Fruit fly (Drosophila melanogaster) whole organism, embryonic: ENCODE data around the gene IscU.

ENCODE experiments used
- Adf1 ChIP-seq: fragments of 200-800 bp; sonication (Bioruptor generic); IDR thresholded peaks from 2 replicates; pipeline ENCODE4 v1.3.6; 2022; ENCODE audit warnings: missing biosample characterization, missing genetic modification characterization
- Asciz ChIP-seq: fragments of 200-800 bp; sonication (Bioruptor generic); optimal IDR thresholded peaks from 2 replicates; lab custom pipeline; 2017; ENCODE audit warnings: missing biosample characterization, mild to moderate bottlenecking, missing genetic modification characterization, missing genetic modification reagents
- Bdp1 ChIP-seq: fragments of 200-800 bp; sonication (Bioruptor generic); optimal IDR thresholded peaks from 3 replicates; lab custom pipeline; 2016; ENCODE audit warnings: missing biosample characterization, missing genetic modification characterization
- CG1024 ChIP-seq: fragments of 200-800 bp; sonication (Bioruptor generic); IDR thresholded peaks from 2 replicates; pipeline ENCODE4 v1.3.6; 2022; ENCODE audit warnings: missing biosample characterization, missing genetic modification characterization
- CG10654 ChIP-seq: fragments of 200-800 bp; sonication (Bioruptor generic); optimal IDR thresholded peaks from 2 replicates; lab custom pipeline; 2016; ENCODE audit warnings: missing biosample characterization, missing genetic modification characterization
- CG11695 ChIP-seq: fragments of 200-800 bp; sonication (Bioruptor generic); IDR thresholded peaks from 3 replicates; pipeline ENCODE4 v1.3.6; 2022; ENCODE audit warnings: missing biosample characterization, missing genetic modification characterization
- CG1233 ChIP-seq: fragments of 200-800 bp; sonication (Bioruptor generic); optimal IDR thresholded peaks from 4 replicates; lab custom pipeline; 2018; ENCODE audit warnings: missing biosample characterization, mild to moderate bottlenecking, missing genetic modification characterization
- CG12391 ChIP-seq: fragments of 200-800 bp; sonication (Bioruptor generic); optimal IDR thresholded peaks from 3 replicates; lab custom pipeline; 2018; ENCODE audit warnings: missing biosample characterization, mild to moderate bottlenecking, missing genetic modification characterization, moderate library complexity
- CG12769 ChIP-seq: fragments of 200-800 bp; sonication (Bioruptor generic); optimal IDR thresholded peaks from 2 replicates; lab custom pipeline; 2019; ENCODE audit warnings: missing biosample characterization, mild to moderate bottlenecking, missing genetic modification characterization, moderate library complexity
- CG13123 ChIP-seq: fragments of 200-800 bp; sonication (Bioruptor generic); optimal IDR thresholded peaks from 2 replicates; lab custom pipeline; 2016; ENCODE audit warnings: missing biosample characterization, missing genetic modification characterization
- CG14014 ChIP-seq: fragments of 200-800 bp; sonication (Bioruptor generic); IDR thresholded peaks from 2 replicates; pipeline ENCODE4 v1.3.6; 2022; ENCODE audit warnings: missing biosample characterization, missing genetic modification characterization
- CG15514 ChIP-seq: fragments of 200-800 bp; sonication (Bioruptor generic); optimal IDR thresholded peaks from 3 replicates; lab custom pipeline; 2017; ENCODE audit warnings: missing biosample characterization, missing genetic modification characterization, mild to moderate bottlenecking, moderate library complexity, missing genetic modification reagents
- CG15696 ChIP-seq: fragments of 200-800 bp; sonication (Bioruptor generic); optimal IDR thresholded peaks from 2 replicates; lab custom pipeline; 2019; ENCODE audit warnings: missing biosample characterization, mild to moderate bottlenecking, missing genetic modification characterization, moderate library complexity
- CG17359 ChIP-seq: fragments of 200-800 bp; sonication (Bioruptor generic); optimal IDR thresholded peaks from 3 replicates; lab custom pipeline; 2018; ENCODE audit warnings: missing biosample characterization, mild to moderate bottlenecking, missing genetic modification characterization, moderate library complexity
- CG18476 ChIP-seq: fragments of 200-800 bp; sonication (Bioruptor generic); optimal IDR thresholded peaks from 2 replicates; lab custom pipeline; 2016; ENCODE audit warnings: missing biosample characterization, mild to moderate bottlenecking, missing genetic modification characterization
- CG3163 ChIP-seq: fragments of 200-800 bp; sonication (Bioruptor generic); optimal IDR thresholded peaks from 3 replicates; lab custom pipeline; 2016; ENCODE audit warnings: missing biosample characterization, missing genetic modification characterization
- CG4404 ChIP-seq: fragments of 200-800 bp; sonication (Bioruptor generic); IDR thresholded peaks from 2 replicates; pipeline ENCODE4 v1.3.6; 2022; ENCODE audit warnings: missing biosample characterization, missing genetic modification characterization
- CG4730 ChIP-seq: fragments of 200-800 bp; sonication (Bioruptor generic); IDR thresholded peaks from 2 replicates; pipeline ENCODE4 v1.3.6; 2022; ENCODE audit warnings: missing biosample characterization, missing genetic modification characterization
- CG5180 ChIP-seq: fragments of 200-800 bp; sonication (Bioruptor generic); optimal IDR thresholded peaks from 3 replicates; lab custom pipeline; 2017; ENCODE audit warnings: missing biosample characterization, missing genetic modification characterization, mild to moderate bottlenecking, moderate library complexity, missing genetic modification reagents
- CG6272 ChIP-seq: fragments of 200-800 bp; sonication (Bioruptor generic); IDR thresholded peaks from 2 replicates; pipeline ENCODE4 v1.3.6; 2022; ENCODE audit warnings: missing biosample characterization, missing genetic modification characterization
- CG6654 ChIP-seq: fragments of 200-800 bp; sonication (Bioruptor generic); optimal IDR thresholded peaks from 2 replicates; lab custom pipeline; 2017; ENCODE audit warnings: missing biosample characterization, mild to moderate bottlenecking, missing genetic modification characterization
- CG7271 ChIP-seq: fragments of 200-800 bp; sonication (Bioruptor generic); optimal IDR thresholded peaks from 2 replicates; lab custom pipeline; 2018; ENCODE audit warnings: missing biosample characterization, mild to moderate bottlenecking, missing genetic modification characterization, moderate library complexity
- CG8290 ChIP-seq, 3 experiments: fragments of 200-800 bp; sonication (Bioruptor generic); optimal IDR thresholded peaks; 2 replicates each; lab custom pipeline; 2016 to 2019; ENCODE audit warnings: missing biosample characterization in 3 of 3, missing genetic modification characterization in 3 of 3, mild to moderate bottlenecking in 2 of 3, moderate library complexity in 1 of 3
- CG8359 ChIP-seq: fragments of 200-800 bp; sonication (Bioruptor generic); optimal IDR thresholded peaks from 2 replicates; lab custom pipeline; 2017; ENCODE audit warnings: missing biosample characterization, mild to moderate bottlenecking, missing genetic modification characterization, borderline replicate concordance
- CG8765 ChIP-seq: fragments of 200-800 bp; sonication (Bioruptor generic); IDR thresholded peaks from 2 replicates; pipeline ENCODE4 v1.3.6; 2022; ENCODE audit warnings: missing biosample characterization, missing genetic modification characterization
- CG9817 ChIP-seq: fragments of 200-800 bp; sonication (Bioruptor generic); optimal IDR thresholded peaks from 2 replicates; lab custom pipeline; 2018; ENCODE audit warnings: missing biosample characterization, mild to moderate bottlenecking, missing genetic modification characterization, moderate library complexity
- Camta ChIP-seq: fragments of 200-800 bp; sonication (Bioruptor generic); optimal IDR thresholded peaks from 2 replicates; lab custom pipeline; 2016; ENCODE audit warnings: missing biosample characterization, missing genetic modification characterization
- CrebB ChIP-seq: fragments of 200-800 bp; sonication (Bioruptor generic); optimal IDR thresholded peaks from 3 replicates; lab custom pipeline; 2018; ENCODE audit warnings: missing biosample characterization, mild to moderate bottlenecking, missing genetic modification characterization
- Doc2 ChIP-seq: fragments of 200-800 bp; sonication (Bioruptor generic); IDR thresholded peaks from 2 replicates; pipeline ENCODE4 v1.3.6; 2022; ENCODE audit warnings: missing biosample characterization, missing genetic modification characterization
- HmgZ ChIP-seq: fragments of 200-800 bp; sonication (Bioruptor generic); optimal IDR thresholded peaks from 2 replicates; lab custom pipeline; 2018; ENCODE audit warnings: missing biosample characterization, mild to moderate bottlenecking, missing genetic modification characterization
- NC2α ChIP-seq: fragments of 200-800 bp; sonication (Bioruptor generic); optimal IDR thresholded peaks from 2 replicates; lab custom pipeline; 2016; ENCODE audit warnings: missing biosample characterization, missing genetic modification characterization
- NK7.1 ChIP-seq: fragments of 200-800 bp; sonication (Bioruptor generic); optimal IDR thresholded peaks from 3 replicates; lab custom pipeline; 2016; ENCODE audit warnings: missing biosample characterization, missing genetic modification characterization
- Scr ChIP-seq: fragments of 200-800 bp; sonication (Bioruptor generic); IDR thresholded peaks from 2 replicates; pipeline ENCODE4 v1.3.6; 2022; ENCODE audit warnings: missing biosample characterization, missing genetic modification characterization; ENCODE audit not compliant: partially characterized antibody
- Trl ChIP-seq, 3 experiments: fragments of >200 bp in 2 of 3; fragments of 200-800 bp in 1 of 3; sonication (Bioruptor generic) in 1 of 3; optimal IDR thresholded peaks; 2 replicates in 1 of 3; 3 replicates in 2 of 3; lab custom pipeline; 2016 to 2017; ENCODE audit warnings: missing biosample characterization in 1 of 3, missing genetic modification characterization in 1 of 3
- Vsx1 ChIP-seq: fragments of 200-800 bp; sonication (Bioruptor generic); optimal IDR thresholded peaks from 2 replicates; lab custom pipeline; 2017; ENCODE audit warnings: missing biosample characterization, mild to moderate bottlenecking, missing genetic modification characterization, missing genetic modification reagents
- ab ChIP-seq: fragments of 200-800 bp; sonication (Bioruptor generic); optimal IDR thresholded peaks from 2 replicates; lab custom pipeline; 2016; ENCODE audit warnings: missing biosample characterization, missing genetic modification characterization
- ase ChIP-seq: fragments of 200-800 bp; sonication (Bioruptor generic); IDR thresholded peaks from 3 replicates; pipeline ENCODE4 v1.3.6; 2022; ENCODE audit warnings: missing biosample characterization, missing genetic modification characterization
- corto ChIP-seq: fragments of 200-800 bp; sonication (Bioruptor generic); optimal IDR thresholded peaks from 2 replicates; lab custom pipeline; 2016; ENCODE audit warnings: missing biosample characterization, mild to moderate bottlenecking, missing genetic modification characterization, moderate library complexity
- fu2 ChIP-seq: fragments of 200-800 bp; sonication (Bioruptor generic); optimal IDR thresholded peaks from 2 replicates; lab custom pipeline; 2016; ENCODE audit warnings: missing biosample characterization, missing genetic modification characterization
- gcm2 ChIP-seq: fragments of 200-800 bp; sonication (Bioruptor generic); optimal IDR thresholded peaks from 2 replicates; lab custom pipeline; 2016; ENCODE audit warnings: missing biosample characterization, missing genetic modification characterization
- hth ChIP-seq: fragments of >200 bp; optimal IDR thresholded peaks from 2 replicates; lab custom pipeline; 2017; ENCODE audit warnings: inconsistent platforms
- ind ChIP-seq: fragments of 200-800 bp; sonication (Bioruptor generic); optimal IDR thresholded peaks from 3 replicates; lab custom pipeline; 2016; ENCODE audit warnings: missing biosample characterization, missing genetic modification characterization
- kni ChIP-seq: fragments of 200-800 bp; sonication (Bioruptor generic); optimal IDR thresholded peaks from 3 replicates; lab custom pipeline; 2017; ENCODE audit warnings: mild to moderate bottlenecking, missing biosample characterization, missing genetic modification reagents, missing genetic modification characterization
- luna ChIP-seq: fragments of 200-800 bp; sonication (Bioruptor generic); optimal IDR thresholded peaks from 2 replicates; lab custom pipeline; 2016; ENCODE audit warnings: missing biosample characterization, missing genetic modification characterization
- oc ChIP-seq: fragments of 200-800 bp; sonication (Bioruptor generic); optimal IDR thresholded peaks from 2 replicates; lab custom pipeline; 2018; ENCODE audit warnings: missing biosample characterization, mild to moderate bottlenecking, missing genetic modification characterization, moderate library complexity
- pfk ChIP-seq: fragments of 200-800 bp; sonication (Bioruptor generic); optimal IDR thresholded peaks from 2 replicates; lab custom pipeline; 2018; ENCODE audit warnings: missing biosample characterization, mild to moderate bottlenecking, missing genetic modification characterization, moderate library complexity
- slou ChIP-seq: fragments of 200-800 bp; sonication (Bioruptor generic); optimal IDR thresholded peaks from 3 replicates; lab custom pipeline; 2016; ENCODE audit warnings: missing biosample characterization, missing genetic modification characterization
- tio ChIP-seq: fragments of 200-800 bp; sonication (Bioruptor generic); optimal IDR thresholded peaks from 2 replicates; lab custom pipeline; 2017; ENCODE audit warnings: missing biosample characterization, missing genetic modification characterization, inconsistent platforms
- tna ChIP-seq: fragments of 200-800 bp; sonication (Bioruptor generic); IDR thresholded peaks from 2 replicates; pipeline ENCODE4 v1.3.6; 2022; ENCODE audit warnings: missing biosample characterization, missing genetic modification characterization; ENCODE audit not compliant: partially characterized antibody
- zfh2 ChIP-seq: fragments of 200-800 bp; sonication (Bioruptor generic); optimal IDR thresholded peaks from 2 replicates; lab custom pipeline; 2016; ENCODE audit warnings: missing biosample characterization, missing genetic modification characterization

Gene IscU

DNA sequence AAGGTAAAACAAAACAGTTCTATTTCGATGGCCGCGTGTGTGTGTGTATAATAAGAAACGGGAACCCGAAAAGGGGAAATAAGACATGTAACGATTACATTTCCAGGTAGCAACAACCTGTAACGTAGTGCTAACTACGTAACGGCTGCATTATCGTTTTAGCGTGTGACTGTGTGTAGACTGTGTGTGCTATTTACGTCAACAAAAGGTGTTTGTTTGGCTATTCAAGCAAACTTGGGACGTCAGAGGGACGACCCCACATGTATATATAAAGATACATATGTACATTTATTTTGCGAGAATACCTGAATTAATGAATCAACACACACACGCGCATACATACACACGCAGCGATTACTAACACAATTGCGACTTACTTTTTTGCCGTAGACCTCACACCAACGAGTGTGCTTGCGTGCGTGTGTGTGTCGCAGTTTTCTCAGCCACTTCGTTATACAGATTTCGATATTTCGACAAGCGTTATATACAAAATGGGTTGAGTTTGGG, 4.4 kb downstream of the IscU start (continued):
- TF ChIP-seq CG14014 (GFP tag; lab: Robert Waterston, UW) (peak; percentile 63; the same call in 1 of the 2 replicates), Camta (GFP tag; lab: Kevin White, UChicago) (no peak), CG4730 (GFP tag; lab: Robert Waterston, UW) (no peak), tio (no peak), pfk (GFP tag; lab: Kevin White, UChicago) (no peak), Asciz (no peak), ab (GFP tag; lab: Kevin White, UChicago) (no peak), tna (GFP tag; lab: Robert Waterston, UW) (no peak), corto (GFP tag; lab: Kevin White, UChicago) (no peak), CG17359 (tag; lab: Kevin White, UChicago) (no peak), ase (GFP tag; lab: Robert Waterston, UW) (no peak), CG13123 (GFP tag; lab: Kevin White, UChicago) (no peak), CG8290 (GFP tag; optimal IDR thresholded peaks at IDR 0.05; lab: Kevin White, UChicago) (no peak), CG8290 (tag; optimal IDR thresholded peaks at IDR 0.05; lab: Kevin White, UChicago) (peak in 1 of 2 experiments; percentile 81), CG10654 (GFP tag; lab: Kevin White, UChicago) (no peak), hth (lab: Kevin White, UChicago) (no peak), HmgZ (tag; lab: Kevin White, UChicago) (no peak), oc (no peak), CG15696 (tag; lab: Kevin White, UChicago) (peak; percentile 48), CG6654 (GFP tag; lab: Kevin White, UChicago) (no peak), slou (no peak), CG3163 (no peak), zfh2 (no peak), ind (GFP tag; lab: Kevin White, UChicago) (no peak), CG1024 (GFP tag; lab: Robert Waterston, UW) (no peak), CG9817 (no peak), CG7271 (tag; lab: Kevin White, UChicago) (no peak), Scr (GFP tag; lab: Robert Waterston, UW) (no peak), NK7.1 (peak; percentile 16), CG1233 (GFP tag; lab: Kevin White, UChicago) (peak; percentile 18), CrebB (tag; lab: Kevin White, UChicago) (peak; percentile 72), fu2 (GFP tag; lab: Kevin White, UChicago) (peak; percentile 12), Doc2 (GFP tag; lab: Robert Waterston, UW) (no peak), NC2α (GFP tag; lab: Kevin White, UChicago) (peak; percentile 46), CG4404 (no peak), gcm2 (GFP tag; lab: Kevin White, UChicago) (peak; percentile 26), CG12391 (tag; lab: Kevin White, UChicago) (no peak), luna (GFP tag; lab: Kevin White, UChicago) (no peak), CG11695 (peak; percentile 37; the same call in 1 of the 3 replicates), CG8359 (GFP tag; lab: Kevin White, UChicago) (peak; percentile 47), CG15514 (GFP tag; lab: Kevin White, UChicago) (peak; percentile 41), CG12769 (peak; percentile 86), CG18476 (GFP tag; lab: Kevin White, UChicago) (peak; percentile 19), Bdp1 (GFP tag; lab: Kevin White, UChicago) (no peak), Vsx1 (no peak), CG6272 (GFP tag; lab: Robert Waterston, UW) (no peak), CG8765 (no peak), Trl (optimal IDR thresholded peaks at IDR 0.05; lab: Kevin White, UChicago) (no peak), Trl (GFP tag; optimal IDR thresholded peaks at IDR 0.05; lab: Kevin White, UChicago) (no peak), Adf1 (peak; percentile 8; the same call in 1 of the 2 replicates), CG5180 (GFP tag; lab: Kevin White, UChicago) (peak; percentile 30), kni (GFP tag; lab: Kevin White, UChicago) (peak; percentile 26)
